Worm (Caenorhabditis elegans): Measurements from ENCODE around the gene inft-2.
A peak's percentile ranks its signal among the peaks of the same experiment; 100 is the strongest.

Gene inft-2

ce11 chrV:12968555-12968954 lies 33.6 kb upstream of the inft-2 start, which contains the start of gene lin-46:
lin-46 (plus strand) TSS chrV:12968855.
- TF ChIP-seq nhr-12 (tag; optimal IDR thresholded peaks at IDR 0.05), result no peak
- TF ChIP-seq ceh-90 (tag; optimal IDR thresholded peaks at IDR 0.05), result no peak
- TF ChIP-seq mab-9 (GFP tag; IDR thresholded peaks at IDR 0.05), result no peak
- no peak for TF ChIP-seq mep-1 (tag; optimal IDR thresholded peaks at IDR 0.05)
- TF ChIP-seq lin-15B (tag; optimal IDR thresholded peaks at IDR 0.05), result no peak
- TF ChIP-seq hlh-4 (tag; optimal IDR thresholded peaks at IDR 0.05), result no peak

- no peak for TF ChIP-seq hlh-4 (tag; optimal IDR thresholded peaks at IDR 0.05)
- TF ChIP-seq xbp-1 (tag; optimal IDR thresholded peaks at IDR 0.05), result peak; percentile 31
- TF ChIP-seq ces-1 (GFP tag; optimal IDR thresholded peaks at IDR 0.05), result no peak
- TF ChIP-seq mep-1 (tag; optimal IDR thresholded peaks at IDR 0.05), result peak; percentile 58
- no peak for TF ChIP-seq elt-2 (tag; optimal IDR thresholded peaks at IDR 0.05)
- TF ChIP-seq snu-23 (GFP tag; optimal IDR thresholded peaks at IDR 0.05), result peak; percentile 45
- TF ChIP-seq rnt-1 (tag; optimal IDR thresholded peaks at IDR 0.05), result no peak
- no peak for TF ChIP-seq vab-15 (tag; optimal IDR thresholded peaks at IDR 0.05)
- peak; percentile 40 to 58 for TF ChIP-seq efl-1 (optimal IDR thresholded peaks at IDR 0.05)
- TF ChIP-seq efl-1 (GFP tag; optimal IDR thresholded peaks at IDR 0.05 in 1 of 2), result peak; percentile 49 to 95
- no peak for TF ChIP-seq mef-2 (tag; optimal IDR thresholded peaks at IDR 0.05)
- TF ChIP-seq zip-4 (GFP tag; optimal IDR thresholded peaks at IDR 0.05), result no peak
- peak; percentile 37 for TF ChIP-seq nhr-47 (tag; optimal IDR thresholded peaks at IDR 0.05)
- TF ChIP-seq nhr-85 (tag), result no peak
- peak; percentile 71 to 86 for TF ChIP-seq lsy-2 (tag; optimal IDR thresholded peaks at IDR 0.05)
- no peak for TF ChIP-seq ceh-82 (tag; optimal IDR thresholded peaks at IDR 0.05)
- TF ChIP-seq F16B12.6 (tag; optimal IDR thresholded peaks at IDR 0.05), result peak; percentile 87
- no peak for TF ChIP-seq unc-130 (tag; optimal IDR thresholded peaks at IDR 0.05)
- TF ChIP-seq lin-35 (GFP tag; optimal IDR thresholded peaks at IDR 0.05), result peak; percentile 28 to 63
- TF ChIP-seq hlh-17 (GFP tag; optimal IDR thresholded peaks at IDR 0.05; ENCODE audit: borderline replicate concordance), result no peak
- TF ChIP-seq ceh-90 (tag; optimal IDR thresholded peaks at IDR 0.05), result no peak
- no peak for TF ChIP-seq aly-2 (tag; optimal IDR thresholded peaks at IDR 0.05)
- TF ChIP-seq nhr-237 (tag; optimal IDR thresholded peaks at IDR 0.05), result no peak
- TF ChIP-seq pqm-1 (tag; optimal IDR thresholded peaks at IDR 0.05), result no peak
- TF ChIP-seq unc-98 (GFP tag; IDR thresholded peaks at IDR 0.05), result no peak
- TF ChIP-seq ceh-88 (GFP tag; IDR thresholded peaks at IDR 0.05), result no peak
- peak; percentile 29 to 69 (median 63) for TF ChIP-seq dpl-1 (GFP tag; optimal IDR thresholded peaks at IDR 0.05)
- TF ChIP-seq Y116A8C.19 (tag; optimal IDR thresholded peaks at IDR 0.05; ENCODE audit: borderline replicate concordance), result no peak
- TF ChIP-seq blmp-1 (tag; optimal IDR thresholded peaks at IDR 0.05), result peak; percentile 41
- TF ChIP-seq nhr-71 (tag; optimal IDR thresholded peaks at IDR 0.05), result peak; percentile 44
- TF ChIP-seq nhr-28 (tag; optimal IDR thresholded peaks at IDR 0.05), result no peak
- TF ChIP-seq tbx-2 (tag; optimal IDR thresholded peaks at IDR 0.05), result peak; percentile 12
- TF ChIP-seq fos-1 (tag; optimal IDR thresholded peaks at IDR 0.05), result no peak
- TF ChIP-seq ztf-4 (tag; optimal IDR thresholded peaks at IDR 0.05), result no peak
- no peak for TF ChIP-seq ztf-11 (tag; optimal IDR thresholded peaks at IDR 0.05)
- TF ChIP-seq egl-27 (tag; optimal IDR thresholded peaks at IDR 0.05), result no peak
- no peak for TF ChIP-seq mdl-1 (tag; optimal IDR thresholded peaks at IDR 0.05)
- no peak for TF ChIP-seq nhr-12 (tag; optimal IDR thresholded peaks at IDR 0.05)
- no peak for TF ChIP-seq sox-4 (tag; optimal IDR thresholded peaks at IDR 0.05)
- TF ChIP-seq C16A3.4 (tag; optimal IDR thresholded peaks at IDR 0.05), result peak; percentile 44
- TF ChIP-seq lin-14 (GFP tag; optimal IDR thresholded peaks at IDR 0.05), result peak; percentile 37
- no peak for TF ChIP-seq pag-3 (tag; optimal IDR thresholded peaks at IDR 0.05; ENCODE audit: borderline replicate concordance, insufficient read depth)
- no peak for TF ChIP-seq mab-9 (GFP tag; IDR thresholded peaks at IDR 0.05)
- no peak for TF ChIP-seq isw-1 (GFP tag; IDR thresholded peaks at IDR 0.05)
These were observed 31.4 kb upstream of the inft-2 start, which contains the start of gene pnn-1 for ce11 chrV:12970575-12971160. pnn-1 (plus strand) TSS chrV:12971110.

Data from whole organism, L1 larva.